Worm (Caenorhabditis elegans) whole organism, L4/young adult: Measurements from ENCODE around the gene nep-26.

Experiments used
- W03F9.2 ChIP-seq: fragments of 150-350 bp; optimal IDR thresholded peaks from 2 replicates; lab custom pipeline; 2014; ENCODE audit warnings: missing biosample characterization, missing genetic modification characterization
- dao-5 ChIP-seq: sonication (generic microtip); optimal IDR thresholded peaks from 2 replicates; lab custom pipeline; 2016; ENCODE audit warnings: missing genotype, missing genetic modification characterization, moderate library complexity, missing compliant biosample characterization
- him-1 ChIP-seq: sonication (generic microtip); optimal IDR thresholded peaks from 2 replicates; lab custom pipeline; 2016; ENCODE audit warnings: missing genotype, missing genetic modification reagents, missing genetic modification characterization, missing compliant biosample characterization

DNA sequence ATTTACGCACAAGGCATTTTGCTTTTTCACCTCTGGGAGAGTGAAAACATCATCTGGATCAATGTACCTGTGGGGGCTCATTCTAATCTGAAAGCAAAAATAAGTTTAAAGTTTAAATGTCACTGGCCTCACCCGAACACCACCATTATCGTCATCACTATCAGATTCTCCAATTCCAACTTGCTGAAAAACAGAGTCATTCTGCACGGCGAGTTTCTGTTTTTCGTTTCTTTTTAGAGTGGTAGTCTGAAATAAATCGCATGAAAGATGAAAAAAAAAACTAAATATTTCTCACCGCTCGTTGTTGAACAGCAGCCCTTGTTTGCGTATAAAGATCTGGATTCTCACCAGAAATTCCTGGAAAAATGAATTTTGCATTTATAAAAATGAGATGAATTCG is 52.8 kb downstream of the nep-26 start:
- TF ChIP-seq W03F9.2 (tag; lab: Kevin White, UChicago) (no peak), him-1 (tag; lab: Kevin White, UChicago) (no peak), dao-5 (no peak)
